Fruit fly (Drosophila melanogaster) whole organism, embryonic: Measurements from ENCODE around the gene CG18661.
A peak's percentile ranks its signal among the peaks of the same experiment; 100 is the strongest.

ENCODE experiments used
- B-H1 ChIP-seq: fragments of 200-800 bp; sonication (Bioruptor generic); IDR thresholded peaks from 3 replicates; pipeline ENCODE4 v1.3.6; 2022; ENCODE audit warnings: missing biosample characterization, missing genetic modification characterization
- BtbVII ChIP-seq: fragments of 200-800 bp; sonication (Bioruptor generic); optimal IDR thresholded peaks from 3 replicates; lab custom pipeline; 2017; ENCODE audit warnings: missing biosample characterization, mild to moderate bottlenecking, missing genetic modification characterization
- CG10462 ChIP-seq: fragments of 200-800 bp; sonication (Bioruptor generic); optimal IDR thresholded peaks from 2 replicates; lab custom pipeline; 2016; ENCODE audit warnings: missing biosample characterization, missing genetic modification characterization
- CG10654 ChIP-seq: fragments of 200-800 bp; sonication (Bioruptor generic); optimal IDR thresholded peaks from 2 replicates; lab custom pipeline; 2016; ENCODE audit warnings: missing biosample characterization, missing genetic modification characterization
- CG15601 ChIP-seq: fragments of 200-800 bp; sonication (Bioruptor generic); optimal IDR thresholded peaks from 3 replicates; lab custom pipeline; 2019; ENCODE audit warnings: missing biosample characterization, mild to moderate bottlenecking, missing genetic modification characterization, moderate library complexity
- CG16779 ChIP-seq: fragments of 200-800 bp; sonication (Bioruptor generic); IDR thresholded peaks from 2 replicates; pipeline ENCODE4 v1.3.6; 2022; ENCODE audit warnings: missing biosample characterization, missing genetic modification characterization
- CG16813 ChIP-seq: fragments of 200-800 bp; sonication (Bioruptor generic); IDR thresholded peaks from 3 replicates; pipeline ENCODE4 v1.3.6; 2022; ENCODE audit warnings: missing biosample characterization, missing genetic modification characterization; ENCODE audit not compliant: partially characterized antibody
- CG17359 ChIP-seq: fragments of 200-800 bp; sonication (Bioruptor generic); optimal IDR thresholded peaks from 3 replicates; lab custom pipeline; 2018; ENCODE audit warnings: missing biosample characterization, mild to moderate bottlenecking, missing genetic modification characterization, moderate library complexity
- CG18619 ChIP-seq: fragments of 200-800 bp; sonication (Bioruptor generic); optimal IDR thresholded peaks from 3 replicates; lab custom pipeline; 2017; ENCODE audit warnings: missing biosample characterization, mild to moderate bottlenecking, missing genetic modification characterization
- CG2712 ChIP-seq: fragments of 200-800 bp; optimal IDR thresholded peaks from 3 replicates; lab custom pipeline; 2019; ENCODE audit warnings: missing biosample characterization, mild to moderate bottlenecking, missing genetic modification characterization, moderate library complexity
- CG30403 ChIP-seq: fragments of 200-800 bp; sonication (Bioruptor generic); optimal IDR thresholded peaks from 3 replicates; lab custom pipeline; 2016; ENCODE audit warnings: missing biosample characterization, missing genetic modification characterization
- CG30431 ChIP-seq: fragments of 200-800 bp; sonication (Bioruptor generic); optimal IDR thresholded peaks from 2 replicates; lab custom pipeline; 2017; ENCODE audit warnings: missing biosample characterization, missing genetic modification characterization
- CG3163 ChIP-seq: fragments of 200-800 bp; sonication (Bioruptor generic); optimal IDR thresholded peaks from 3 replicates; lab custom pipeline; 2016; ENCODE audit warnings: missing biosample characterization, missing genetic modification characterization
- CG32532 ChIP-seq: fragments of 200-800 bp; sonication (Bioruptor generic); IDR thresholded peaks from 2 replicates; pipeline ENCODE4 v1.3.6; 2022; ENCODE audit warnings: missing biosample characterization, missing genetic modification characterization
- CG33557 ChIP-seq: fragments of 200-800 bp; sonication (Bioruptor generic); optimal IDR thresholded peaks from 2 replicates; lab custom pipeline; 2019; ENCODE audit warnings: missing biosample characterization, mild to moderate bottlenecking, missing genetic modification characterization, moderate library complexity
- CG43689 ChIP-seq: fragments of 200-800 bp; sonication (Bioruptor generic); IDR thresholded peaks from 2 replicates; pipeline ENCODE4 v1.3.6; 2022; ENCODE audit warnings: missing biosample characterization, missing genetic modification characterization
- CG4707 ChIP-seq: fragments of 200-800 bp; sonication (Bioruptor generic); optimal IDR thresholded peaks from 2 replicates; lab custom pipeline; 2018; ENCODE audit warnings: missing biosample characterization, mild to moderate bottlenecking, missing genetic modification characterization, moderate library complexity
- CG6254 ChIP-seq: fragments of 200-800 bp; sonication (Bioruptor generic); optimal IDR thresholded peaks from 3 replicates; lab custom pipeline; 2017; ENCODE audit warnings: mild to moderate bottlenecking, missing biosample characterization, missing genetic modification reagents, missing genetic modification characterization
- CG7372 ChIP-seq: fragments of 200-800 bp; sonication (Bioruptor generic); IDR thresholded peaks from 2 replicates; pipeline ENCODE4 v1.3.6; 2022; ENCODE audit warnings: missing biosample characterization, missing genetic modification characterization
- CG9876 ChIP-seq: fragments of 200-800 bp; sonication (Bioruptor generic); optimal IDR thresholded peaks from 2 replicates; lab custom pipeline; 2016; ENCODE audit warnings: missing biosample characterization, missing genetic modification characterization
- CG9932 ChIP-seq: fragments of 200-800 bp; sonication (Bioruptor generic); IDR thresholded peaks from 2 replicates; pipeline ENCODE4 v1.3.6; 2022; ENCODE audit warnings: missing biosample characterization, missing genetic modification characterization
- Dad ChIP-seq: fragments of 200-800 bp; sonication (Bioruptor generic); optimal IDR thresholded peaks from 3 replicates; lab custom pipeline; 2016; ENCODE audit warnings: missing biosample characterization, missing genetic modification characterization
- E2f2 ChIP-seq: fragments of 200-800 bp; sonication (Bioruptor generic); IDR thresholded peaks from 2 replicates; pipeline ENCODE4 v1.3.6; 2022; ENCODE audit warnings: missing biosample characterization, missing genetic modification characterization
- MBD-R2 ChIP-seq: fragments of 200-800 bp; sonication (Bioruptor generic); IDR thresholded peaks from 2 replicates; pipeline ENCODE4 v1.3.6; 2022; ENCODE audit warnings: missing biosample characterization, missing genetic modification characterization
- NC2α ChIP-seq: fragments of 200-800 bp; sonication (Bioruptor generic); optimal IDR thresholded peaks from 2 replicates; lab custom pipeline; 2016; ENCODE audit warnings: missing biosample characterization, missing genetic modification characterization
- PHDP ChIP-seq: fragments of 200-800 bp; sonication (Bioruptor generic); optimal IDR thresholded peaks from 3 replicates; lab custom pipeline; 2018; ENCODE audit warnings: missing biosample characterization, mild to moderate bottlenecking, missing genetic modification characterization, moderate library complexity
- Rx ChIP-seq: fragments of 200-800 bp; sonication (Bioruptor generic); IDR thresholded peaks from 2 replicates; pipeline ENCODE4 v1.3.6; 2022; ENCODE audit warnings: missing biosample characterization, missing genetic modification characterization
- Stat92E ChIP-seq, 3 experiments: fragments of >200 bp in 2 of 3; fragments of 200-800 bp in 1 of 3; sonication (Bioruptor generic) in 1 of 3; optimal IDR thresholded peaks; 2 replicates each; lab custom pipeline; 2017 to 2019; ENCODE audit warnings: missing biosample characterization in 3 of 3, missing genetic modification characterization in 3 of 3, mild to moderate bottlenecking in 1 of 3, moderate library complexity in 1 of 3
- chif ChIP-seq, 2 experiments: fragments of 200-800 bp; sonication (Bioruptor generic); optimal IDR thresholded peaks; 3 replicates each; lab custom pipeline; 2016; ENCODE audit warnings: missing biosample characterization in 2 of 2, missing genetic modification characterization in 2 of 2
- dm ChIP-seq: fragments of 200-800 bp; sonication (Bioruptor generic); optimal IDR thresholded peaks from 3 replicates; lab custom pipeline; 2016; ENCODE audit warnings: missing biosample characterization, missing genetic modification characterization
- dmrt11E ChIP-seq: fragments of 200-800 bp; sonication (Bioruptor generic); optimal IDR thresholded peaks from 3 replicates; lab custom pipeline; 2018; ENCODE audit warnings: missing biosample characterization, mild to moderate bottlenecking, missing genetic modification characterization, moderate library complexity
- emc ChIP-seq: fragments of 200-800 bp; sonication (Bioruptor generic); optimal IDR thresholded peaks from 2 replicates; lab custom pipeline; 2016; ENCODE audit warnings: missing biosample characterization, missing genetic modification characterization
- gce ChIP-seq: fragments of 200-800 bp; sonication (Bioruptor generic); IDR thresholded peaks from 3 replicates; pipeline ENCODE4 v1.3.6; 2022; ENCODE audit warnings: missing biosample characterization, missing genetic modification characterization
- gt ChIP-seq: fragments of 200-800 bp; sonication (Bioruptor generic); IDR thresholded peaks from 2 replicates; pipeline ENCODE4 v1.3.6; 2022; ENCODE audit warnings: missing biosample characterization, missing genetic modification characterization
- ham ChIP-seq: fragments of 200-800 bp; sonication (Bioruptor generic); IDR thresholded peaks from 2 replicates; pipeline ENCODE4 v1.3.6; 2022; ENCODE audit warnings: missing biosample characterization, missing genetic modification characterization
- jigr1 ChIP-seq: fragments of 200-800 bp; sonication (Bioruptor generic); IDR thresholded peaks from 3 replicates; pipeline ENCODE4 v1.3.6; 2022; ENCODE audit warnings: missing biosample characterization, missing genetic modification characterization
- kni ChIP-seq: fragments of 200-800 bp; sonication (Bioruptor generic); optimal IDR thresholded peaks from 3 replicates; lab custom pipeline; 2017; ENCODE audit warnings: mild to moderate bottlenecking, missing biosample characterization, missing genetic modification reagents, missing genetic modification characterization
- lbe ChIP-seq: fragments of 200-800 bp; sonication (Bioruptor generic); optimal IDR thresholded peaks from 2 replicates; lab custom pipeline; 2016; ENCODE audit warnings: missing biosample characterization, mild to moderate bottlenecking, missing genetic modification characterization
- nom ChIP-seq: fragments of 200-800 bp; sonication (Bioruptor generic); optimal IDR thresholded peaks from 2 replicates; lab custom pipeline; 2017; ENCODE audit warnings: missing biosample characterization, missing genetic modification characterization, mild to moderate bottlenecking, moderate library complexity, missing genetic modification reagents
- onecut ChIP-seq: fragments of 200-800 bp; sonication (Bioruptor generic); IDR thresholded peaks from 2 replicates; pipeline ENCODE4 v1.3.6; 2022; ENCODE audit warnings: missing biosample characterization, missing genetic modification characterization
- pnt ChIP-seq: fragments of 200-800 bp; sonication (Bioruptor generic); optimal IDR thresholded peaks from 3 replicates; lab custom pipeline; 2016; ENCODE audit warnings: missing biosample characterization, missing genetic modification characterization
- pros ChIP-seq: fragments of 200-800 bp; sonication (Bioruptor generic); optimal IDR thresholded peaks from 3 replicates; lab custom pipeline; 2019; ENCODE audit warnings: missing biosample characterization, mild to moderate bottlenecking, missing genetic modification characterization, moderate library complexity
- psq ChIP-seq: fragments of 200-800 bp; sonication (Bioruptor generic); optimal IDR thresholded peaks from 2 replicates; lab custom pipeline; 2017; ENCODE audit warnings: missing biosample characterization, missing genetic modification characterization
- pzg ChIP-seq: fragments of 200-800 bp; sonication (Bioruptor generic); optimal IDR thresholded peaks from 3 replicates; lab custom pipeline; 2018; ENCODE audit warnings: missing biosample characterization, mild to moderate bottlenecking, missing genetic modification characterization, moderate library complexity
- seq ChIP-seq: fragments of 200-800 bp; sonication (Bioruptor generic); IDR thresholded peaks from 2 replicates; pipeline ENCODE4 v1.3.6; 2022; ENCODE audit warnings: missing biosample characterization, missing genetic modification characterization
- sisA ChIP-seq: fragments of 200-800 bp; sonication (Bioruptor generic); IDR thresholded peaks from 2 replicates; pipeline ENCODE4 v1.3.6; 2022; ENCODE audit warnings: missing biosample characterization, missing genetic modification characterization
- so ChIP-seq: fragments of 200-800 bp; sonication (Bioruptor generic); IDR thresholded peaks from 3 replicates; pipeline ENCODE4 v1.3.6; 2022; ENCODE audit warnings: missing biosample characterization, missing genetic modification characterization
- stwl ChIP-seq: fragments of 200-800 bp; sonication (Bioruptor generic); optimal IDR thresholded peaks from 3 replicates; lab custom pipeline; 2018; ENCODE audit warnings: missing biosample characterization, mild to moderate bottlenecking, missing genetic modification characterization, moderate library complexity
- sug ChIP-seq: fragments of 200-800 bp; optimal IDR thresholded peaks from 2 replicates; lab custom pipeline; 2019; ENCODE audit warnings: missing biosample characterization, mild to moderate bottlenecking, missing genetic modification characterization, moderate library complexity
- toy ChIP-seq: fragments of 200-800 bp; sonication (Bioruptor generic); IDR thresholded peaks from 2 replicates; pipeline ENCODE4 v1.3.6; 2022; ENCODE audit warnings: missing biosample characterization, missing genetic modification characterization
- twi ChIP-seq: fragments of 200-800 bp; optimal IDR thresholded peaks from 2 replicates; lab custom pipeline; 2019; ENCODE audit warnings: missing biosample characterization, mild to moderate bottlenecking, missing genetic modification characterization, moderate library complexity

The CG18661 gene

DNA sequence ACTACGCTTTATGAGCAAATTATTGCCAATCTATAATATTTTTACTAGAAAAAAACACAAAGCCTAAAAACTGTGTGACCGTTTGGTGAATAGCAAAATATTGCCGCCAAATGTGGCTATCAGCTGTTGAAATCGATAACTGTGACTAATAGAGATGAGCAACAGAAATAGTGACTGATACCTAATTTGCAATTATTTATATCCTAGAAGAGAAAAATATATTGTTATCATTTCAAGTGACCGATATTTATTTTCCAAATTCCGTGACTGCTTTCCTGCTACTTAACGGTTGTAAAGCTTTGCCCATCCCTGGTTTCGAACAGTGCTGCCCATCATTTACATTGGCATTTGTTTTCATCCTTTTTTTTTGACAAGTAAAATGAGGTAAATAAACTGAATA lies at the start of gene CG18661, which contains the start of gene alien (continued):
- peak; percentile 66 for TF ChIP-seq E2f2
- TF ChIP-seq onecut (GFP tag; lab: Robert Waterston, UW) = peak; percentile 89
- TF ChIP-seq CG16779 = peak; percentile 64
- no peak for TF ChIP-seq pros (GFP tag; lab: Kevin White, UChicago)
- TF ChIP-seq emc (GFP tag; lab: Kevin White, UChicago) = peak; percentile 49
- TF ChIP-seq CG9876 (GFP tag; lab: Kevin White, UChicago) = peak; percentile 77
- peak; percentile 98 for TF ChIP-seq stwl (tag; lab: Kevin White, UChicago)
- peak; percentile 97 for TF ChIP-seq pnt (GFP tag; lab: Kevin White, UChicago)
- peak; percentile 72 for TF ChIP-seq PHDP (tag; lab: Kevin White, UChicago)
- peak; percentile 79 for TF ChIP-seq Rx (GFP tag; lab: Robert Waterston, UW)
- TF ChIP-seq lbe (GFP tag; lab: Kevin White, UChicago) = no peak
- TF ChIP-seq jigr1 (GFP tag; lab: Robert Waterston, UW) = peak; percentile 97
- peak; percentile 74 for TF ChIP-seq psq
- TF ChIP-seq chif (GFP tag; optimal IDR thresholded peaks at IDR 0.05; lab: Kevin White, UChicago) = peak; percentile 64 to 82
- peak; percentile 99 for TF ChIP-seq sisA (GFP tag; lab: Robert Waterston, UW)
- peak; percentile 87 for TF ChIP-seq CG30403 (GFP tag; lab: Kevin White, UChicago)
- TF ChIP-seq CG9932 (GFP tag; lab: Robert Waterston, UW) = peak; percentile 98
- peak; percentile 55 for TF ChIP-seq CG3163
- TF ChIP-seq so = peak; percentile 82
- peak; percentile 92 for TF ChIP-seq dmrt11E (tag; lab: Kevin White, UChicago)
- TF ChIP-seq nom = no peak
- peak; percentile 49; the same call in 1 of the 2 replicates for TF ChIP-seq gt
- peak; percentile 53 for TF ChIP-seq CG15601 (tag; lab: Kevin White, UChicago)
- TF ChIP-seq gce = peak; percentile 58; the same call in 2 of the 3 replicates
- TF ChIP-seq toy = peak; percentile 51; the same call in 1 of the 2 replicates
- TF ChIP-seq CG10462 (GFP tag; lab: Kevin White, UChicago) = peak; percentile 72
- no peak for TF ChIP-seq BtbVII (GFP tag; lab: Kevin White, UChicago)
- peak in 1 of 3 experiments; percentile 40 for TF ChIP-seq Stat92E (GFP tag; optimal IDR thresholded peaks at IDR 0.05; lab: Kevin White, UChicago)
- peak; percentile 48 for TF ChIP-seq CG30431 (GFP tag; lab: Kevin White, UChicago)
- TF ChIP-seq pzg = peak; percentile 86
- TF ChIP-seq CG10654 (GFP tag; lab: Kevin White, UChicago) = peak; percentile 81
- peak; percentile 71; the same call in 1 of the 2 replicates for TF ChIP-seq ham (GFP tag; lab: Robert Waterston, UW)
- peak; percentile 70 for TF ChIP-seq CG2712 (tag; lab: Kevin White, UChicago)
- peak; percentile 84 for TF ChIP-seq B-H1 (GFP tag; lab: Robert Waterston, UW)
- TF ChIP-seq sug = peak; percentile 88
- TF ChIP-seq Dad (GFP tag; lab: Kevin White, UChicago) = peak; percentile 59
- peak; percentile 88 for TF ChIP-seq dm (GFP tag; lab: Kevin White, UChicago)
- TF ChIP-seq twi = peak; percentile 34
- TF ChIP-seq CG17359 (tag; lab: Kevin White, UChicago) = peak; percentile 57
- TF ChIP-seq CG33557 (GFP tag; lab: Kevin White, UChicago) = peak; percentile 27
- TF ChIP-seq CG18619 (GFP tag; lab: Kevin White, UChicago) = peak; percentile 82
- no peak for TF ChIP-seq CG6254
- TF ChIP-seq CG16813 (GFP tag; lab: Robert Waterston, UW) = peak; percentile 72
- no peak for TF ChIP-seq kni (GFP tag; lab: Kevin White, UChicago)
- TF ChIP-seq CG43689 (GFP tag; lab: Robert Waterston, UW) = peak; percentile 55; the same call in 1 of the 2 replicates
- peak; percentile 92 for TF ChIP-seq CG32532 (GFP tag; lab: Robert Waterston, UW)
- TF ChIP-seq CG7372 (GFP tag; lab: Robert Waterston, UW) = peak; percentile 96
- TF ChIP-seq CG4707 (GFP tag; lab: Kevin White, UChicago) = no peak
- peak; percentile 99 for TF ChIP-seq MBD-R2
- TF ChIP-seq NC2α = peak; percentile 36
- peak; percentile 84 for TF ChIP-seq seq (GFP tag; lab: Robert Waterston, UW)
